ENCODE assay signal across 5 fruit fly cellular contexts in the genomic region with DNA sequence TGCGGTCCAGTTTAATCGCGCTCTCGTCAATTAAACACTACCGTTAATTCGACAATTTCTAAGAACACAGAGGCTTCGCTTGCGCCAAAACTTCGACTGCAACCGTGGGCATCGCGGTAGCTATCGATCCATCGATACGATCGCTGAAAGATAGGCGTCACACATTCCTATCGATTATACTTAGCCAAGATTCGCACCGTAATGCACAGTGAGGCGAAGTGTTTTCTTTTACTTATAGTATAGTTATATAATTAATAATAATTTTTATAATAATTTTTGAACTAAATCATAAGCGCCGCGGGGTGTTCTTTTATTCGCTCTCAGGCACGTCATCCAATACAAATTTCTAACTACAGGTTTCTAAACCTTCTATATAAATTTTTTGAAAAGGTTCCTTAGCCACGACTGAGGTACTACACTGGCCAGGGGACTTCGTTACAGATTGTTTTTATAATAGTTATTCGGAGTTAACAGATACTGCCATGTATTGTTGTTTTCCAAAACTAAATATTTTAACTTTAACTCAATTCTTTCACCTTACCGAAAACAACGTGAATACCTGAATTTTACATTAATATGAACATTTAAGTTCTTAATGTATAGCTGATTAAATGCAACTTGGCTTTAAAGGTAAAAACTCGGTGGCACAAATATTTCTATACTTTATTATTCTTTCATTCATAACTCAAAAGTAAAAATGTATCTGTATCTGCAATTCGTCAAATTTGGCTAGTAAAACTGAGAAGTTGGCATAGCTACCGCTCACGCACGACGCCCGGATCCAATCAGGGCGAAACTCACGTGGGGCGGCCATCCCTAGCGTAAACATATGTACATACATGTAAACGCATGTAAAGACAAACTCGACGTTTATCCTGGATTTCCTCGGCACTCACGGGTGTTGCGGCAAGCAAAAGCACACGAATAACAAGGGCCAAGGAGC.
TF ChIP-seq lines count a peak whose summit lies in the region.

A gene (minus strand): TSS at position 102 of the 943 bp plus-strand sequence.
A gene (plus strand): TSS at position 494 of the 943 bp plus-strand sequence.

- TF ChIP-seq CTCF in whole organism, embryonic (GFP tag; optimal IDR thresholded peaks at IDR 0.05; lab: Kevin White, UChicago), result no peak

TF ChIP-seq in whole organism, adult, 20 proteins besides CTCF, POLR2A, EP300 and RAD21 (continues in another document):
- peak; percentile 14 for TF ChIP-seq pad (GFP tag; optimal IDR thresholded peaks at IDR 0.05; lab: Kevin White, UChicago)
- no peak for TF ChIP-seq CG12768 (GFP tag; optimal IDR thresholded peaks at IDR 0.05; lab: Kevin White, UChicago)
- TF ChIP-seq bab1 (GFP tag; optimal IDR thresholded peaks at IDR 0.05; lab: Kevin White, UChicago), result peak; percentile 8
- TF ChIP-seq Clk (GFP tag; optimal IDR thresholded peaks at IDR 0.05; lab: Kevin White, UChicago), result peak; percentile 8
- no peak for TF ChIP-seq cnc (optimal IDR thresholded peaks at IDR 0.05; lab: Kevin White, UChicago)
- TF ChIP-seq CG7101 (tag; optimal IDR thresholded peaks at IDR 0.05; lab: Kevin White, UChicago), result peak; percentile 50
- TF ChIP-seq Mnt (GFP tag; optimal IDR thresholded peaks at IDR 0.05; lab: Kevin White, UChicago), result peak; percentile 39
- TF ChIP-seq Crg-1 (GFP tag; optimal IDR thresholded peaks at IDR 0.05; lab: Kevin White, UChicago), result no peak
- no peak for TF ChIP-seq CG33017 (tag; optimal IDR thresholded peaks at IDR 0.05; lab: Kevin White, UChicago)
- no peak for TF ChIP-seq kay (GFP tag; lab: Kevin White, UChicago; ENCODE audit: borderline replicate concordance)
- peak; percentile 40 for TF ChIP-seq toe (GFP tag; optimal IDR thresholded peaks at IDR 0.05; lab: Kevin White, UChicago)
- no peak for TF ChIP-seq CG14711 (tag; optimal IDR thresholded peaks at IDR 0.05; lab: Kevin White, UChicago)
- peak; percentile 5 for TF ChIP-seq ovo (GFP tag; optimal IDR thresholded peaks at IDR 0.05; lab: Kevin White, UChicago)
- TF ChIP-seq tj (GFP tag; optimal IDR thresholded peaks at IDR 0.05; lab: Kevin White, UChicago), result peak; percentile 20
- TF ChIP-seq CG11617 (GFP tag; optimal IDR thresholded peaks at IDR 0.05; lab: Kevin White, UChicago), result peak; percentile 42
- TF ChIP-seq Hr96 (GFP tag; optimal IDR thresholded peaks at IDR 0.05; lab: Kevin White, UChicago), result peak; percentile 17

TF ChIP-seq in whole organism, embryonic, 481 proteins besides CTCF, POLR2A, EP300 and RAD21 (continues in another document):
- TF ChIP-seq cas (GFP tag; IDR thresholded peaks at IDR 0.05; lab: Robert Waterston, UW) (peak; percentile 57; the same call in 1 of the 2 replicates), CG1832 (GFP tag; optimal IDR thresholded peaks at IDR 0.05; lab: Kevin White, UChicago) (no peak), CG42726 (GFP tag; IDR thresholded peaks at IDR 0.05; lab: Robert Waterston, UW; ENCODE audit: partially characterized antibody) (peak; percentile 98), CG5953 (GFP tag; IDR thresholded peaks at IDR 0.05; lab: Robert Waterston, UW) (peak; percentile 34; the same call in 1 of the 2 replicates), slou (GFP tag; optimal IDR thresholded peaks at IDR 0.05; lab: Kevin White, UChicago) (peak; percentile 42), CG18262 (tag; optimal IDR thresholded peaks at IDR 0.05; lab: Kevin White, UChicago) (peak; percentile 62), gsb-n (tag; optimal IDR thresholded peaks at IDR 0.05; lab: Kevin White, UChicago) (no peak), CG17385 (GFP tag; optimal IDR thresholded peaks at IDR 0.05; lab: Kevin White, UChicago) (no peak), CG4404 (GFP tag; IDR thresholded peaks at IDR 0.05; lab: Robert Waterston, UW) (peak; percentile 59), Pdp1 (GFP tag; optimal IDR thresholded peaks at IDR 0.05; lab: Kevin White, UChicago) (peak; percentile 14 to 40), CG10147 (GFP tag; optimal IDR thresholded peaks at IDR 0.05; lab: Kevin White, UChicago) (peak; percentile 25), seq (GFP tag; IDR thresholded peaks at IDR 0.05; lab: Robert Waterston, UW) (peak; percentile 40), Hsf (GFP tag; optimal IDR thresholded peaks at IDR 0.05; lab: Kevin White, UChicago) (no peak), CG10431 (GFP tag; optimal IDR thresholded peaks at IDR 0.05; lab: Kevin White, UChicago) (peak; percentile 21), CG9609 (GFP tag; optimal IDR thresholded peaks at IDR 0.05; lab: Kevin White, UChicago) (peak; percentile 1)

TF ChIP-seq in whole organism, prepupa, 60 proteins besides CTCF, POLR2A, EP300 and RAD21 (continues in another document):
- no peak for TF ChIP-seq Eip75B (GFP tag; optimal IDR thresholded peaks at IDR 0.05; lab: Kevin White, UChicago)
- peak; percentile 17 for TF ChIP-seq CG11902 (GFP tag; optimal IDR thresholded peaks at IDR 0.05; lab: Kevin White, UChicago)
- TF ChIP-seq acj6 (GFP tag; optimal IDR thresholded peaks at IDR 0.05; lab: Kevin White, UChicago), result no peak
- peak; percentile 6 for TF ChIP-seq Eip93F (GFP tag; optimal IDR thresholded peaks at IDR 0.05; lab: Kevin White, UChicago)
- peak; percentile 3 for TF ChIP-seq Hr39 (GFP tag; optimal IDR thresholded peaks at IDR 0.05; lab: Kevin White, UChicago)
- no peak for TF ChIP-seq Eip78C (GFP tag; lab: Kevin White, UChicago)
- TF ChIP-seq fd59A (GFP tag; optimal IDR thresholded peaks at IDR 0.05; lab: Kevin White, UChicago), result no peak
- no peak for TF ChIP-seq achi (GFP tag; optimal IDR thresholded peaks at IDR 0.05; lab: Kevin White, UChicago)
- peak; percentile 28 for TF ChIP-seq CG6792 (GFP tag; optimal IDR thresholded peaks at IDR 0.05; lab: Kevin White, UChicago)
- TF ChIP-seq CG3032 (tag; optimal IDR thresholded peaks at IDR 0.05; lab: Kevin White, UChicago), result peak; percentile 49
- no peak for TF ChIP-seq Hr4 (GFP tag; optimal IDR thresholded peaks at IDR 0.05; lab: Kevin White, UChicago)
- TF ChIP-seq vri (GFP tag; optimal IDR thresholded peaks at IDR 0.05; lab: Kevin White, UChicago), result no peak
- TF ChIP-seq Smox (GFP tag; optimal IDR thresholded peaks at IDR 0.05; lab: Kevin White, UChicago), result no peak
- no peak for TF ChIP-seq Ets21C (GFP tag; optimal IDR thresholded peaks at IDR 0.05; lab: Kevin White, UChicago)
- peak; percentile 28; the same call in 1 of the 2 replicates for TF ChIP-seq Gug (GFP tag; IDR thresholded peaks at IDR 0.05; lab: Robert Waterston, UW)
- TF ChIP-seq svp (GFP tag; lab: Kevin White, UChicago), result peak; percentile 81
- TF ChIP-seq fd85E (GFP tag; optimal IDR thresholded peaks at IDR 0.05; lab: Kevin White, UChicago), result no peak
- no peak for TF ChIP-seq CG8319 (GFP tag; optimal IDR thresholded peaks at IDR 0.05; lab: Kevin White, UChicago)

TF ChIP-seq in whole organism, pupa, 21 proteins besides CTCF, POLR2A, EP300 and RAD21 (continues in another document):
- TF ChIP-seq CG14655 (GFP tag; optimal IDR thresholded peaks at IDR 0.05; lab: Kevin White, UChicago), result no peak
- TF ChIP-seq gl (tag; optimal IDR thresholded peaks at IDR 0.05; lab: Kevin White, UChicago), result no peak
- TF ChIP-seq CG10348 (GFP tag; IDR thresholded peaks at IDR 0.05; lab: Robert Waterston, UW), result no peak
- TF ChIP-seq EcR (GFP tag; optimal IDR thresholded peaks at IDR 0.05; lab: Kevin White, UChicago), result no peak
- TF ChIP-seq Pif1B (GFP tag; optimal IDR thresholded peaks at IDR 0.05; lab: Kevin White, UChicago), result no peak
- no peak for TF ChIP-seq CG8159 (tag; optimal IDR thresholded peaks at IDR 0.05; lab: Kevin White, UChicago)
- TF ChIP-seq CG15710 (tag; optimal IDR thresholded peaks at IDR 0.05; lab: Kevin White, UChicago), result peak; percentile 14
- no peak for TF ChIP-seq CG13204 (GFP tag; optimal IDR thresholded peaks at IDR 0.05; lab: Kevin White, UChicago)
- TF ChIP-seq CG4496 (GFP tag; IDR thresholded peaks at IDR 0.05; lab: Robert Waterston, UW), result peak; percentile 46; the same call in 2 of the 3 replicates
- TF ChIP-seq CG9948 (tag; optimal IDR thresholded peaks at IDR 0.05; lab: Kevin White, UChicago), result peak; percentile 4
- TF ChIP-seq CG32121 (GFP tag; IDR thresholded peaks at IDR 0.05; lab: Robert Waterston, UW), result no peak
- peak; percentile 44 for TF ChIP-seq CG17806 (tag; optimal IDR thresholded peaks at IDR 0.05; lab: Kevin White, UChicago)
- no peak for TF ChIP-seq Pif1A (GFP tag; optimal IDR thresholded peaks at IDR 0.05; lab: Kevin White, UChicago)
- TF ChIP-seq rn (GFP tag; IDR thresholded peaks at IDR 0.05; lab: Robert Waterston, UW), result no peak
- TF ChIP-seq CG34367 (tag; optimal IDR thresholded peaks at IDR 0.05; lab: Kevin White, UChicago), result no peak
- TF ChIP-seq CG8301 (tag; optimal IDR thresholded peaks at IDR 0.05; lab: Kevin White, UChicago), result no peak
- TF ChIP-seq Ets98B (GFP tag; IDR thresholded peaks at IDR 0.05; lab: Robert Waterston, UW), result peak; percentile 54
- TF ChIP-seq Snoo (tag; optimal IDR thresholded peaks at IDR 0.05; lab: Kevin White, UChicago), result peak; percentile 16

TF ChIP-seq in whole organism, wandering third instar larva, 38 proteins besides CTCF, POLR2A, EP300 and RAD21 (continues in another document):
- peak; percentile 20 for TF ChIP-seq h (GFP tag; optimal IDR thresholded peaks at IDR 0.05; lab: Kevin White, UChicago)
- no peak for TF ChIP-seq pan (optimal IDR thresholded peaks at IDR 0.05; lab: Kevin White, UChicago)
- TF ChIP-seq HLH106 (tag; optimal IDR thresholded peaks at IDR 0.05; lab: Kevin White, UChicago), result peak; percentile 67
- no peak for TF ChIP-seq CG9705 (GFP tag; optimal IDR thresholded peaks at IDR 0.05; lab: Kevin White, UChicago)
- peak; percentile 9 for TF ChIP-seq sv (GFP tag; optimal IDR thresholded peaks at IDR 0.05; lab: Kevin White, UChicago)
- TF ChIP-seq Hr78 (GFP tag; optimal IDR thresholded peaks at IDR 0.05; lab: Kevin White, UChicago), result no peak
- TF ChIP-seq GATAd (GFP tag; optimal IDR thresholded peaks at IDR 0.05; lab: Kevin White, UChicago), result no peak
- peak; percentile 78 for TF ChIP-seq Hr83 (GFP tag; optimal IDR thresholded peaks at IDR 0.05; lab: Kevin White, UChicago; ENCODE audit: poor library complexity, severe bottlenecking)
- no peak for TF ChIP-seq N (GFP tag; optimal IDR thresholded peaks at IDR 0.05; lab: Kevin White, UChicago)
- TF ChIP-seq Rel (GFP tag; optimal IDR thresholded peaks at IDR 0.05; lab: Kevin White, UChicago), result no peak
- TF ChIP-seq Rel (tag; optimal IDR thresholded peaks at IDR 0.05; lab: Kevin White, UChicago), result no peak
- no peak for TF ChIP-seq lola (GFP tag; optimal IDR thresholded peaks at IDR 0.05; lab: Kevin White, UChicago)
- TF ChIP-seq jim (GFP tag; optimal IDR thresholded peaks at IDR 0.05; lab: Kevin White, UChicago), result peak; percentile 1
- TF ChIP-seq dl (GFP tag; optimal IDR thresholded peaks at IDR 0.05; lab: Kevin White, UChicago; ENCODE audit: insufficient read depth in 1 of 2, partially characterized antibody in 2 of 2), result no peak
- TF ChIP-seq CrebA (GFP tag; optimal IDR thresholded peaks at IDR 0.05; lab: Kevin White, UChicago; ENCODE audit: borderline replicate concordance), result no peak
- no peak for TF ChIP-seq dmrt93B (GFP tag; optimal IDR thresholded peaks at IDR 0.05; lab: Kevin White, UChicago)
- no peak for TF ChIP-seq Dfd (GFP tag; optimal IDR thresholded peaks at IDR 0.05; lab: Kevin White, UChicago)
- TF ChIP-seq ey (GFP tag; optimal IDR thresholded peaks at IDR 0.05; lab: Kevin White, UChicago), result no peak
- no peak for TF ChIP-seq dsf (GFP tag; optimal IDR thresholded peaks at IDR 0.05; lab: Kevin White, UChicago; ENCODE audit: borderline replicate concordance)
- TF ChIP-seq br (GFP tag; optimal IDR thresholded peaks at IDR 0.05; lab: Kevin White, UChicago), result peak; percentile 13
